Comparison of ENCODE assay signal across 5 fruit fly cellular contexts in genomic region chr3R:19624482-19624881, dm6.
TF ChIP-seq lines count a peak whose summit lies in the region.

No protein-coding gene starts in this region.

- no peak for TF ChIP-seq CTCF in whole organism, embryonic (GFP tag; optimal IDR thresholded peaks at IDR 0.05; lab: Kevin White, UChicago)

TF ChIP-seq in whole organism, adult, 20 proteins besides CTCF, POLR2A, EP300 and RAD21:
- TF ChIP-seq CG7045 (GFP tag; optimal IDR thresholded peaks at IDR 0.05; lab: Kevin White, UChicago) = no peak
- no peak for TF ChIP-seq cic (GFP tag; optimal IDR thresholded peaks at IDR 0.05; lab: Kevin White, UChicago)
- no peak for TF ChIP-seq Mnt (GFP tag; optimal IDR thresholded peaks at IDR 0.05; lab: Kevin White, UChicago)
- TF ChIP-seq tj (GFP tag; optimal IDR thresholded peaks at IDR 0.05; lab: Kevin White, UChicago) = peak; percentile 76
- peak; percentile 75 for TF ChIP-seq kay (GFP tag; lab: Kevin White, UChicago; ENCODE audit: borderline replicate concordance)
- TF ChIP-seq CG7101 (tag; optimal IDR thresholded peaks at IDR 0.05; lab: Kevin White, UChicago) = no peak
- no peak for TF ChIP-seq CG12768 (GFP tag; optimal IDR thresholded peaks at IDR 0.05; lab: Kevin White, UChicago)
- TF ChIP-seq CG33017 (tag; optimal IDR thresholded peaks at IDR 0.05; lab: Kevin White, UChicago) = no peak
- TF ChIP-seq pad (GFP tag; optimal IDR thresholded peaks at IDR 0.05; lab: Kevin White, UChicago) = no peak
- TF ChIP-seq cnc (optimal IDR thresholded peaks at IDR 0.05; lab: Kevin White, UChicago) = no peak

TF ChIP-seq in whole organism, embryonic, 481 proteins besides CTCF, POLR2A, EP300 and RAD21 (continues in another document):
- TF ChIP-seq CG3407 (GFP tag; optimal IDR thresholded peaks at IDR 0.05; lab: Kevin White, UChicago) (no peak), Trl (optimal IDR thresholded peaks at IDR 0.05; lab: Kevin White, UChicago) (peak in 1 of 2 experiments; percentile 59), Trl (GFP tag; optimal IDR thresholded peaks at IDR 0.05; lab: Kevin White, UChicago) (no peak), jigr1 (GFP tag; IDR thresholded peaks at IDR 0.05; lab: Robert Waterston, UW) (no peak), sd (tag; optimal IDR thresholded peaks at IDR 0.05; lab: Kevin White, UChicago) (peak; percentile 70), Rfx (GFP tag; IDR thresholded peaks at IDR 0.05; lab: Robert Waterston, UW) (peak; percentile 51), CG12769 (tag; optimal IDR thresholded peaks at IDR 0.05; lab: Kevin White, UChicago) (peak; percentile 42), Med (GFP tag; lab: Kevin White, UChicago) (peak; percentile 70), NFAT (GFP tag; IDR thresholded peaks at IDR 0.05; lab: Robert Waterston, UW) (0 out of 2 replicates have a peak, but pooled peaks have one; percentile 21), sug (tag; optimal IDR thresholded peaks at IDR 0.05; lab: Kevin White, UChicago) (peak; percentile 68), gro (GFP tag; optimal IDR thresholded peaks at IDR 0.05; lab: Kevin White, UChicago) (peak; percentile 7), exex (tag; optimal IDR thresholded peaks at IDR 0.05; lab: Kevin White, UChicago) (peak; percentile 19), CG10147 (GFP tag; optimal IDR thresholded peaks at IDR 0.05; lab: Kevin White, UChicago) (peak; percentile 22), CG14667 (GFP tag; IDR thresholded peaks at IDR 0.05; lab: Robert Waterston, UW) (no peak), CG10462 (GFP tag; optimal IDR thresholded peaks at IDR 0.05; lab: Kevin White, UChicago) (no peak), rib (GFP tag; IDR thresholded peaks at IDR 0.05; lab: Robert Waterston, UW) (0 out of 2 replicates have a peak, but pooled peaks have one; percentile 21), CG8359 (GFP tag; optimal IDR thresholded peaks at IDR 0.05; lab: Kevin White, UChicago; ENCODE audit: borderline replicate concordance) (no peak), CG13894 (tag; optimal IDR thresholded peaks at IDR 0.05; lab: Kevin White, UChicago) (peak; percentile 59), CG18476 (GFP tag; optimal IDR thresholded peaks at IDR 0.05; lab: Kevin White, UChicago) (no peak), pnt (GFP tag; optimal IDR thresholded peaks at IDR 0.05; lab: Kevin White, UChicago) (no peak)

TF ChIP-seq in whole organism, prepupa, 60 proteins besides CTCF, POLR2A, EP300 and RAD21:
- TF ChIP-seq Lpt (GFP tag; optimal IDR thresholded peaks at IDR 0.05; lab: Kevin White, UChicago) (no peak), CG1621 (tag; optimal IDR thresholded peaks at IDR 0.05; lab: Kevin White, UChicago) (peak; percentile 63), CG11762 (GFP tag; optimal IDR thresholded peaks at IDR 0.05; lab: Kevin White, UChicago; ENCODE audit: insufficient read depth) (no peak), topi (GFP tag; optimal IDR thresholded peaks at IDR 0.05; lab: Kevin White, UChicago) (no peak), CG6163 (GFP tag; IDR thresholded peaks at IDR 0.05; lab: Robert Waterston, UW) (peak; percentile 10; the same call in 1 of the 3 replicates), CG9139 (GFP tag; optimal IDR thresholded peaks at IDR 0.05; lab: Kevin White, UChicago) (peak; percentile 2), svp (GFP tag; lab: Kevin White, UChicago) (peak; percentile 56), Ets96B (tag; optimal IDR thresholded peaks at IDR 0.05; lab: Kevin White, UChicago) (no peak)

TF ChIP-seq in whole organism, pupa, 21 proteins besides CTCF, POLR2A, EP300 and RAD21:
- no peak for TF ChIP-seq CG34367 (tag; optimal IDR thresholded peaks at IDR 0.05; lab: Kevin White, UChicago)
- 0 out of 3 replicates have a peak, but pooled peaks have one; percentile 19 for TF ChIP-seq CG4496 (GFP tag; IDR thresholded peaks at IDR 0.05; lab: Robert Waterston, UW)

TF ChIP-seq in whole organism, wandering third instar larva, 38 proteins besides CTCF, POLR2A, EP300 and RAD21:
- TF ChIP-seq jim (GFP tag; optimal IDR thresholded peaks at IDR 0.05; lab: Kevin White, UChicago) (no peak), Dif (GFP tag; optimal IDR thresholded peaks at IDR 0.05; lab: Kevin White, UChicago; ENCODE audit: partially characterized antibody) (peak; percentile 19)
